Fruit fly (Drosophila melanogaster): Measurements from ENCODE around the gene Ir10a.

Ir10a gene

DNA sequence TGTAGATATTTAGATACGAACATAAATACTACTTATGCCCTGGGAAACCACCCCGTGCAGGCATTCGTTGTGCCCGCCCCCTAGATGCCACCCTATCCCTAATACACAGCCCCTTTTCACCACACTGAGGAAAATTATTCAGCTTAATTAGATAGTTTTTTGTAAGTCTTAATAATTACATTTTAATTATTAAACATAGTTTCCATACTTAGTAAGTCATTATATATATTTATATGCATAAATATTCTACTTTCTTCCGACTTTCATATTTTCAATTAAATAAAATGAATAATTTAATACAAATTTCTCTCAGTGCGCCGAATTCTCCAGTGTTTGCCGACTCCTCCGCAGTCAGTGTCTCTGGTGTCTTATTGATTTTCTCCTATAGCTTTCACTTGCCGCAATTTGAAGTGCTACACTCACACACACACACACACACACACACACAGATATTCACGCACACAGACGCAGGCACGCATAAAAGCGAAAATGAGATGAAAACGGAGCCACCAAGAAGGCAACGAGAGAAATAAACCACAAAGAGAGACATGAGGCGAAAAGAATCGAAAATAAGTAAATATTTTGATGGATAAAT, 15.5 kb downstream of the Ir10a start (continued):
- TF ChIP-seq tgo (GFP tag; IDR thresholded peaks at IDR 0.05), result peak; percentile 33; the same call in 1 of the 3 replicates
- TF ChIP-seq kay (GFP tag; optimal IDR thresholded peaks at IDR 0.05), result no peak

DNA sequence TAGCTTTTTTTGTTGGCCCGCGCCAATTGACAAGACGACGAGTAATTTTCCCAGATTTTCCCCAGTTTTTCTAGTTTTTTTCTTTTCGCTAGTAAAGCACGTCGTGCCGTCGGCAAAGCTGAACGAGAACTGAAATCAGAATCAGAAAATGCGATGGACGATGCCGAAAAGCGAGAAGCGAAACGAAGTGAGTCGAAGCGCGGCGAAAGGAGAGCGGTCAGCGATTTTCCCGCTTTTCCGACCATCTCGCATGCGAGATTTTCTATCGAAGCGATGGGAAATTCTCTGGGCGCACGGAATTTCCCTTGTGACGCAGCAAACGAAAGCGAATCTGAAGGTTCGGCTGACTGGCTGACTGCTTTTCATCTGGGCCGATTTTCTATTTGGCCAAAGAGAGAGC, 17.4 kb downstream of the Ir10a start:
- TF ChIP-seq Deaf1 (tag; optimal IDR thresholded peaks at IDR 0.05) (peak; percentile 90), Jarid2 (GFP tag; optimal IDR thresholded peaks at IDR 0.05) (peak; percentile 18), Gsc (GFP tag; IDR thresholded peaks at IDR 0.05) (no peak), CG10431 (GFP tag; optimal IDR thresholded peaks at IDR 0.05) (no peak)

DNA sequence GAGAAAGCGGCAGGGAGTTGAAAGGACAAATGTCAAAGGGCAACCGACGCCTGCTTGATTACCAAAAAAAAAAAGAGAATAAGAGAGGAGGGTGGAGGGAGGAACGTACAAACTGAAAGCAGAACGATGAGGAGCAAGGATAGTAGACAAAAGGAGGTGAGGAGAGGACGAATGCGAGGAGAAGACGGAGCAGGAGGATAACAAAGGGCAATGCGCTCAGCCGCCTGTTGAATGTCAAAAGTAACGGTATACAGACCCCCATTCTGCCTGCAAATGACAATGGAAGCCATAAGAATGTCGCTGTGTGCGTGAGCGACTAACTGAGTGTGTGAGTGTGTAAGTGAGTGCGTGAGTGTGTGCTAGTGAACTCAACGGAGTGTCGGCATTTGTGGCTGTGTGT, 26.0 kb downstream of the Ir10a start:
- TF ChIP-seq B-H1 (GFP tag; IDR thresholded peaks at IDR 0.05), result no peak
- no peak for TF ChIP-seq E2f1 (GFP tag; IDR thresholded peaks at IDR 0.05)
- TF ChIP-seq crol (GFP tag; IDR thresholded peaks at IDR 0.05), result 0 out of 2 replicates have a peak, but pooled peaks have one; percentile 18
- TF ChIP-seq scrt (GFP tag; optimal IDR thresholded peaks at IDR 0.05), result peak; percentile 90
- TF ChIP-seq abd-A (tag; optimal IDR thresholded peaks at IDR 0.05), result peak; percentile 47

DNA sequence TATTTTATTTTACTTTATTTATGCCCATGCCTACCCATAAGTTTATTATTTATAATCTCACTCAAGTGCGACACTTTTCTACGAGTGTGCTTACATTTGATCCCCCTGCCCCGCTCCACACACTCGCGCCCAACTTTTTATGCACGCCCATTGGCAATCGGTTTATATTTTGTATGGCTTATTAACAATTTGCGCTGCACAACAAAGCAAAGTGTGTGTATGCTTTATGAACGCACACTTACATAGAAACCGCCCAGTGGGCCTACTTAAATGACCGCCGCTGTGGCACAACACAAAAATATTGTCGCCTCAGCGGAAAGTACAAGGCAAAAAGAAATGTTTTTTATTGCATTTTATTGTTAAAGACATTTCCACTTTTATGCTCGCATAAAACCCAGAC, 27.4 kb downstream of the Ir10a start:
- TF ChIP-seq br (optimal IDR thresholded peaks at IDR 0.05), result no peak
- TF ChIP-seq Blimp-1 (GFP tag; optimal IDR thresholded peaks at IDR 0.05), result no peak
- 0 out of 2 replicates have a peak, but pooled peaks have one; percentile 9 for TF ChIP-seq CG17328 (GFP tag; IDR thresholded peaks at IDR 0.05)
- TF ChIP-seq ap (GFP tag; IDR thresholded peaks at IDR 0.05), result no peak
- no peak for TF ChIP-seq CG14965 (GFP tag; optimal IDR thresholded peaks at IDR 0.05; ENCODE audit: borderline replicate concordance)
- no peak for TF ChIP-seq zen (tag; optimal IDR thresholded peaks at IDR 0.05)
- no peak for TF ChIP-seq CG9215 (GFP tag; IDR thresholded peaks at IDR 0.05)
- TF ChIP-seq fd3F (GFP tag; optimal IDR thresholded peaks at IDR 0.05), result no peak
- no peak for TF ChIP-seq GATAe (GFP tag; conservative IDR thresholded peaks at IDR 0.05)
- no peak for TF ChIP-seq CG30020 (tag; optimal IDR thresholded peaks at IDR 0.05)
- no peak for TF ChIP-seq CG1529 (GFP tag; optimal IDR thresholded peaks at IDR 0.05)
- TF ChIP-seq CG1233 (GFP tag; optimal IDR thresholded peaks at IDR 0.05), result no peak
- no peak for TF ChIP-seq CG11093 (GFP tag; IDR thresholded peaks at IDR 0.05)
- no peak for TF ChIP-seq shn (GFP tag; optimal IDR thresholded peaks at IDR 0.05)
- no peak for TF ChIP-seq nerfin-1 (tag; optimal IDR thresholded peaks at IDR 0.05)
- no peak for TF ChIP-seq CG6175 (GFP tag; IDR thresholded peaks at IDR 0.05)
- TF ChIP-seq CG18476 (GFP tag; optimal IDR thresholded peaks at IDR 0.05), result no peak
- no peak for TF ChIP-seq crp (GFP tag; optimal IDR thresholded peaks at IDR 0.05)
- no peak for TF ChIP-seq Dek (tag; optimal IDR thresholded peaks at IDR 0.05)
- no peak for TF ChIP-seq ERR (GFP tag; optimal IDR thresholded peaks at IDR 0.05)
- no peak for TF ChIP-seq CG13424 (tag; optimal IDR thresholded peaks at IDR 0.05)
- no peak for TF ChIP-seq Side (GFP tag; optimal IDR thresholded peaks at IDR 0.05)
- TF ChIP-seq Bgb (GFP tag; IDR thresholded peaks at IDR 0.05; ENCODE audit: partially characterized antibody), result no peak
- peak; percentile 15 for TF ChIP-seq Sox102F (GFP tag; optimal IDR thresholded peaks at IDR 0.05)
- TF ChIP-seq CG2875 (GFP tag; optimal IDR thresholded peaks at IDR 0.05), result no peak
- no peak for TF ChIP-seq sisA (GFP tag; IDR thresholded peaks at IDR 0.05)
- no peak for TF ChIP-seq prd (optimal IDR thresholded peaks at IDR 0.05)
- TF ChIP-seq prd (GFP tag; IDR thresholded peaks at IDR 0.05), result peak; percentile 31; the same call in 1 of the 3 replicates
- no peak for TF ChIP-seq Pdp1 (GFP tag; optimal IDR thresholded peaks at IDR 0.05)
- TF ChIP-seq pum (GFP tag; optimal IDR thresholded peaks at IDR 0.05), result peak; percentile 7
- TF ChIP-seq mam (GFP tag; optimal IDR thresholded peaks at IDR 0.05), result peak; percentile 6
- TF ChIP-seq Sry-δ (GFP tag; optimal IDR thresholded peaks at IDR 0.05), result no peak
- no peak for TF ChIP-seq phol (tag; optimal IDR thresholded peaks at IDR 0.05)
- 0 out of 3 replicates have a peak, but pooled peaks have one; percentile 51 for TF ChIP-seq CG11456 (GFP tag; IDR thresholded peaks at IDR 0.05)
- no peak for TF ChIP-seq Sry-β (GFP tag; optimal IDR thresholded peaks at IDR 0.05)
